Worm (Caenorhabditis elegans): ENCODE data around the gene srw-22.

Gene srw-22

DNA sequence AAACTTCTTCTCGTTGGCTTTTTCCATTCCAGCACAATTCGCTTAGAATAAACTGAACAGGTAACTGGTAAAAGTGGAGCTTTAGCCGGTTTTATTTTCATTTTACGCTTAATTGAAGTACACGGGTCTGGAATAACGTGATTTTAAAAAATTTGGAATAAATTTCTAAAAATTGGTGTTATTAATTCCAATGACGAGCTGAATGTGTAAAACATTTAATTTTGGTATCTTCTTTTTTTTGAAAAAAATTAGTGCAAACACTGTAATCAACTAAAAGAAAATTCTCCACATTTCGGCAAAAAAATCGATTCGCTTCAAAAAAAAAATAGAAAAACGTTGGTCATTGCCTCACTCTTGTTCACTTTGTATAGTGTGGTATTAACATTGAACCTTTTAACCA lies 3.9 kb downstream of the srw-22 start, which contains the start of gene T10H4.4:
Gene T10H4.4 (minus strand): TSS at position 101 of the 400 bp plus-strand sequence.
- no peak for TF ChIP-seq ceh-31 (tag; optimal IDR thresholded peaks at IDR 0.05)

DNA sequence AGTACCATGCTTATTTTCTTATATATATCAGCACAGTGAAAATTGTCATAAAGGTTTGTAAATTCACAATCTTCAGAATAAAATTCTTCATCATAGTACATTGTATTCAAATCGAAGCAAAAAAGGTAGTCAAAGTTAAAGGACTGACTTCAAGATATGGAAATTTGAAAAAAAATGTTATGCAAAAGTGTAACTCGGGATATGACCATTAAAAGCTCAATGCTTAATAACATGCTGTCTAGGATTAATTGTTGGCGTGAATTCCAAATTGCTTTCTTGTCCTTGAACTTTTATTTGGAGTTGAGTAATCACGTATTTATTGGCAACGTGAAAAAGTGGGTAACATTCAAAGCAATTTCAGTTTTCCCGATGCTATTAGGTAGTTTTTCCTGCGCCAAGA lies 6.4 kb downstream of the srw-22 start, which contains the start of gene srw-16:
Gene srw-16 (minus strand): TSS at position 101 of the 400 bp plus-strand sequence.
- no peak for TF ChIP-seq ceh-24 (tag; optimal IDR thresholded peaks at IDR 0.05)
- TF ChIP-seq elt-2 (tag; optimal IDR thresholded peaks at IDR 0.05) = no peak
- TF ChIP-seq rnt-1 (tag; optimal IDR thresholded peaks at IDR 0.05) = no peak
- TF ChIP-seq T23F11.4 (GFP tag; optimal IDR thresholded peaks at IDR 0.05) = no peak
- no peak for TF ChIP-seq ref-2 (tag; optimal IDR thresholded peaks at IDR 0.05)
- TF ChIP-seq gmeb-2 (tag; optimal IDR thresholded peaks at IDR 0.05) = no peak

DNA sequence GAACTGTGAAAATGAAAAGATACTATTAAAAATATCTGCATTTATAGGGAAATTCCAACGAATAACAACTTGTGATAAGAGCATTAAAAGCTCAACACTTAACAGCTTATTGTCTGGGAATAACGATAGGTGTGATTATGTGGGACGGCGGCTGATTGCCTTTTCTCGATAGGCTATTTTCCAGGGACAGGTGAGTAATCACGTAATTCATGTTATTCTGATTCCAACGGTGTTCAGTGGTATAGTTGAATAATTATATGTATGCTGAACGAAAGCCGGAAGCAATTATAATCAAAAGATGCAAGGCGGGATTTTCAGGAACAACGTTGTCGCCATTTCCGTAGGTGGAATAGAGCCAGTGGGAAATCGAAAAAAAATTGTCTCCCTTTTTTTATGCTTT lies 8.5 kb downstream of the srw-22 start, which contains the start of gene srw-17:
Gene srw-17 (minus strand): TSS at position 101 of the 400 bp plus-strand sequence.
- TF ChIP-seq C38D4.7 (GFP tag; optimal IDR thresholded peaks at IDR 0.05) (no peak), C08G9.2 (tag; optimal IDR thresholded peaks at IDR 0.05) (no peak), hlh-8 (tag; optimal IDR thresholded peaks at IDR 0.05) (no peak), che-1 (tag; optimal IDR thresholded peaks at IDR 0.05) (no peak), pat-9 (tag; optimal IDR thresholded peaks at IDR 0.05) (no peak), sox-4 (tag; optimal IDR thresholded peaks at IDR 0.05) (no peak), ztf-16 (tag; optimal IDR thresholded peaks at IDR 0.05) (no peak), ceh-18 (tag; optimal IDR thresholded peaks at IDR 0.05) (no peak)

DNA sequence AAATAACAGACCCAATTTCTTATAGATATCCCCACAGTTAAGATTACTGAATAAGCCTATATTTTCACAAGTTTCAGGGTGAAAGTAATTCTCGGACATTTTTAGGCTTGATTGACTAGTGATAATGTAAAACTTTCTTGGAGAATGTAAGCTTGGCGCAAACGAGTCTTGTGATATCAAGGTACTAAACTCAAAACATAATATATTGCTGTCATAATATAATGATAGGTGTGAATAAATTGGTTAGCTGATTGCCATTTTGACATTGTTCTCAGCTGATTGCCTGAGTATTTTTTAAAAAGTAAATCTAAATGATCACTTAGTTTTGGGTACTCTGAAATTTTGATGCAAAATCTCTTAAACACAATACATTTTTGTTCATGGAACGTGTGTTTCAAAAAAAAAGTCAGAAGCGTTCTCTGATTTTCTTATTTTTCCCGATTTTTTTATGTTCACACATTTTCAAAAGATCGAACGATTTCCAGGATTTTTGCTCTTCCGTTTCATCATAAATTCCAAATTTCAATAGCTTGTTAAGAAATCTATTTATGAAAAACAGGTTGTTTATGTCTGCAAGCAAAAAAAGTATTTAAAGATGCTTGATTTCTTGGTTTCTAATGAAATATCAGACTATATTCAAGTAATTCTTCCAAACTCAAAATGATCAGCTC lies 13.0 kb downstream of the srw-22 start, which contains the start of the genes srw-19 and srx-51:
Gene srw-19 (minus strand): TSS at position 101 of the 671 bp plus-strand sequence.
Gene srx-51 (plus strand): TSS at position 621 of the 671 bp plus-strand sequence.
- TF ChIP-seq ets-4 (tag; optimal IDR thresholded peaks at IDR 0.05) (no peak), hlh-30 (tag; optimal IDR thresholded peaks at IDR 0.05; ENCODE audit: insufficient read depth) (no peak), ref-2 (tag; optimal IDR thresholded peaks at IDR 0.05) (no peak), Y22D7AL.16 (tag; optimal IDR thresholded peaks at IDR 0.05) (no peak), che-1 (tag; optimal IDR thresholded peaks at IDR 0.05) (no peak), hlh-8 (tag; optimal IDR thresholded peaks at IDR 0.05) (no peak), pha-4 (tag; optimal IDR thresholded peaks at IDR 0.05) (no peak), unc-55 (GFP tag; optimal IDR thresholded peaks at IDR 0.05) (no peak), ttx-3 (tag; optimal IDR thresholded peaks at IDR 0.05) (no peak), C38D4.7 (GFP tag; optimal IDR thresholded peaks at IDR 0.05) (no peak)

DNA sequence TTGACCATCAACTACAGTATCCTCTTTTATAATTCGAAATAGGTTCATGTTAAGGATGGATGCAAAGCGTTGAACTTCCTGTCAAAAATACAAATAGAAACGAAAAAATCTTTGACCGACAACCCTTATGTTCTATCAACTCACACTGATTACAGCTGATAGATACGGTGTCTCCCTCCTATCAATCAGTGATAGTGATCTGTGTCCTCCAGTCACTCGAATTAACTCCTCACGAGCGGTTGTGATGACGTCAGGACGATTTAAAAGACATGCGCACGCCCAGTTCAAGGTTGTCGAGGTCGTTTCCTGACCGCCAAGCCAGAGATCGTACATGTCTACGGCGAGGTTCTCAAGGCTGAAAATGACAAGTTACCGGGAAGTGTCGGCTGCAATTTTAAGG lies 17.6 kb downstream of the srw-22 start:
- no peak for TF ChIP-seq nhr-232 (tag; optimal IDR thresholded peaks at IDR 0.05)
- peak; percentile 57 for TF ChIP-seq elt-2 (tag; optimal IDR thresholded peaks at IDR 0.05)

DNA sequence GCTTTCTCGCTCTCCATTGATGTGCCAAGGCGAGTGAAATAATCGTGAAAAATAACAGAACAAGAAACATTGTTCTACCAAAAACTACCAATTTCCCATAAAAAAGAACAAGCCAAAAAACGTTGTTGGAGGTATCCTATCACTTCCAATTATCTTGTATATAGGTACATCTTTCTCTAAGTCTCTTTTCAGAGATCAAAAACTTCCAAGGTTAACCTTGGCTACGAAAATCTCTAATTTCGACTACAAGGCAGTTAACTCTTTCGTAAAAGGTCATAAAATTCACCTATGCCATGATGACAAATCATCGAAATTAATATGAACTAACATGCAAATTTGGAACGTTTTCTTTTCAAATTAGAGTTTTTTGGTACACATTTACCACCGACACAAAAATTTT lies 19.5 kb downstream of the srw-22 start, which contains the start of gene cyp-34A1:
Gene cyp-34A1 (minus strand): TSS at position 101 of the 400 bp plus-strand sequence.
- no peak for TF ChIP-seq sox-2 (GFP tag; IDR thresholded peaks at IDR 0.05)
- no peak for TF ChIP-seq C38D4.7 (GFP tag; optimal IDR thresholded peaks at IDR 0.05)
- TF ChIP-seq hlh-15 (tag; optimal IDR thresholded peaks at IDR 0.05) = no peak
- TF ChIP-seq fkh-10 (GFP tag; optimal IDR thresholded peaks at IDR 0.05) = no peak
- no peak for TF ChIP-seq rnt-1 (tag; optimal IDR thresholded peaks at IDR 0.05)
- no peak for TF ChIP-seq lim-6 (tag; optimal IDR thresholded peaks at IDR 0.05)
- no peak for TF ChIP-seq unc-86 (tag; optimal IDR thresholded peaks at IDR 0.05)
- TF ChIP-seq gmeb-2 (tag; optimal IDR thresholded peaks at IDR 0.05) = no peak
- TF ChIP-seq zip-5 (tag; optimal IDR thresholded peaks at IDR 0.05) = no peak
- no peak for TF ChIP-seq ztf-16 (tag; optimal IDR thresholded peaks at IDR 0.05)
- no peak for TF ChIP-seq ahr-1 (tag; optimal IDR thresholded peaks at IDR 0.05)
- no peak for TF ChIP-seq npax-4 (tag; optimal IDR thresholded peaks at IDR 0.05)
- TF ChIP-seq pag-3 (tag; optimal IDR thresholded peaks at IDR 0.05; ENCODE audit: borderline replicate concordance) = no peak
- TF ChIP-seq pros-1 (tag; optimal IDR thresholded peaks at IDR 0.05) = no peak
- no peak for TF ChIP-seq unc-3 (GFP tag; conservative IDR thresholded peaks at IDR 0.05)
- TF ChIP-seq unc-3 (tag; optimal IDR thresholded peaks at IDR 0.05) = no peak
- no peak for TF ChIP-seq odd-2 (tag; optimal IDR thresholded peaks at IDR 0.05)
- no peak for TF ChIP-seq ceh-18 (tag; optimal IDR thresholded peaks at IDR 0.05)
- TF ChIP-seq hlh-13 (GFP tag; optimal IDR thresholded peaks at IDR 0.05) = no peak
- no peak for TF ChIP-seq madf-2 (tag; optimal IDR thresholded peaks at IDR 0.05)
- TF ChIP-seq sox-4 (tag; optimal IDR thresholded peaks at IDR 0.05) = no peak

All from whole organism, late embryonic.